Fruit fly (Drosophila melanogaster): ENCODE data around the gene CG15747.
A peak's percentile ranks its signal among the peaks of the same experiment; 100 is the strongest.

CG15747 gene

dm6 chrX:13302615-13303526 lies 35.2 kb upstream of the CG15747 start (continued):
- TF ChIP-seq CG8089 (GFP tag; optimal IDR thresholded peaks at IDR 0.05), result no peak
- TF ChIP-seq klu (GFP tag; IDR thresholded peaks at IDR 0.05), result no peak
- TF ChIP-seq pum (GFP tag; optimal IDR thresholded peaks at IDR 0.05), result no peak
- peak; percentile 70 for TF ChIP-seq ttk (GFP tag; IDR thresholded peaks at IDR 0.05)
- TF ChIP-seq CG14710 (tag; optimal IDR thresholded peaks at IDR 0.05), result no peak
- TF ChIP-seq H15 (GFP tag; IDR thresholded peaks at IDR 0.05), result no peak
- TF ChIP-seq repo (GFP tag; optimal IDR thresholded peaks at IDR 0.05), result no peak
- TF ChIP-seq CG30403 (GFP tag; optimal IDR thresholded peaks at IDR 0.05), result no peak
- TF ChIP-seq crc (GFP tag; optimal IDR thresholded peaks at IDR 0.05), result no peak
- no peak for TF ChIP-seq z (GFP tag; IDR thresholded peaks at IDR 0.05)
- TF ChIP-seq Dip3 (GFP tag; optimal IDR thresholded peaks at IDR 0.05), result no peak
- TF ChIP-seq pnt (GFP tag; optimal IDR thresholded peaks at IDR 0.05), result no peak
- TF ChIP-seq cad (GFP tag; optimal IDR thresholded peaks at IDR 0.05), result no peak
- no peak for TF ChIP-seq CG10267 (tag; optimal IDR thresholded peaks at IDR 0.05)
- no peak for TF ChIP-seq CG32767 (GFP tag; IDR thresholded peaks at IDR 0.05)
- peak; percentile 75 for TF ChIP-seq sqz (GFP tag; optimal IDR thresholded peaks at IDR 0.05)
- no peak for TF ChIP-seq wdn (GFP tag; IDR thresholded peaks at IDR 0.05)
- TF ChIP-seq aop (GFP tag; IDR thresholded peaks at IDR 0.05), result no peak
- TF ChIP-seq seq (GFP tag; IDR thresholded peaks at IDR 0.05), result no peak
- TF ChIP-seq CG11456 (GFP tag; IDR thresholded peaks at IDR 0.05), result no peak
- TF ChIP-seq unpg (GFP tag; optimal IDR thresholded peaks at IDR 0.05), result no peak
- TF ChIP-seq lab (GFP tag; optimal IDR thresholded peaks at IDR 0.05), result peak; percentile 38
- no peak for TF ChIP-seq Dll (GFP tag; IDR thresholded peaks at IDR 0.05; ENCODE audit: partially characterized antibody)
- TF ChIP-seq CG8290 (GFP tag; optimal IDR thresholded peaks at IDR 0.05), result no peak
- peak in 1 of 2 experiments; percentile 31 for TF ChIP-seq CG8290 (tag; optimal IDR thresholded peaks at IDR 0.05)
- no peak for TF ChIP-seq Xrp1 (GFP tag; IDR thresholded peaks at IDR 0.05)
- TF ChIP-seq shn (GFP tag; optimal IDR thresholded peaks at IDR 0.05), result peak; percentile 2
- no peak for TF ChIP-seq Jarid2 (GFP tag; optimal IDR thresholded peaks at IDR 0.05)
- TF ChIP-seq CG8924 (tag; optimal IDR thresholded peaks at IDR 0.05), result no peak
- TF ChIP-seq Optix (GFP tag; IDR thresholded peaks at IDR 0.05), result no peak
- TF ChIP-seq CG15696 (tag; optimal IDR thresholded peaks at IDR 0.05), result no peak
- no peak for TF ChIP-seq CG9727 (GFP tag; optimal IDR thresholded peaks at IDR 0.05)
- no peak for TF ChIP-seq CG12104 (GFP tag; optimal IDR thresholded peaks at IDR 0.05)
- no peak for TF ChIP-seq CG13287 (GFP tag; IDR thresholded peaks at IDR 0.05; ENCODE audit: partially characterized antibody)
- TF ChIP-seq crp (GFP tag; optimal IDR thresholded peaks at IDR 0.05), result no peak
- TF ChIP-seq HLHmδ (GFP tag; optimal IDR thresholded peaks at IDR 0.05), result no peak
- peak; percentile 29; the same call in 2 of the 3 replicates for TF ChIP-seq row (GFP tag; IDR thresholded peaks at IDR 0.05)
- no peak for TF ChIP-seq CG7372 (GFP tag; IDR thresholded peaks at IDR 0.05)
- peak; percentile 35 for TF ChIP-seq CG1832 (GFP tag; optimal IDR thresholded peaks at IDR 0.05)
- TF ChIP-seq Pdp1 (GFP tag; optimal IDR thresholded peaks at IDR 0.05), result peak in 1 of 2 experiments; percentile 73
- no peak for TF ChIP-seq mld (GFP tag; IDR thresholded peaks at IDR 0.05; ENCODE audit: partially characterized antibody)
- TF ChIP-seq pfk (GFP tag; optimal IDR thresholded peaks at IDR 0.05), result no peak
- no peak for TF ChIP-seq Gsc (GFP tag; IDR thresholded peaks at IDR 0.05)
- TF ChIP-seq NC2β (GFP tag; optimal IDR thresholded peaks at IDR 0.05), result no peak
- no peak for TF ChIP-seq CTCF (GFP tag; optimal IDR thresholded peaks at IDR 0.05)
- no peak for TF ChIP-seq onecut (GFP tag; IDR thresholded peaks at IDR 0.05)
- TF ChIP-seq gce (GFP tag; IDR thresholded peaks at IDR 0.05), result no peak
- no peak for TF ChIP-seq peb (GFP tag; IDR thresholded peaks at IDR 0.05)
- no peak for TF ChIP-seq tx (GFP tag; optimal IDR thresholded peaks at IDR 0.05)
- no peak for TF ChIP-seq CG15514 (GFP tag; optimal IDR thresholded peaks at IDR 0.05)
- no peak for TF ChIP-seq knrl (GFP tag; IDR thresholded peaks at IDR 0.05; ENCODE audit: partially characterized antibody)
